Worm (Caenorhabditis elegans) whole organism, L4 larva: Measurements from ENCODE around the gene srz-82.

Experiments used
- T26A8.4 ChIP-seq: fragments of 200-800 bp; sonication (Bioruptor generic); IDR thresholded peaks from 2 replicates; pipeline ENCODE4 v1.3.6; 2022; ENCODE audit warnings: missing genetic modification characterization, missing compliant biosample characterization
- daf-12 ChIP-seq: fragments of 150-350 bp; optimal IDR thresholded peaks from 2 replicates; lab custom pipeline; 2014; ENCODE audit warnings: missing biosample characterization, missing genetic modification reagents, missing genetic modification characterization
- lin-39 ChIP-seq: fragments of 150-350 bp; optimal IDR thresholded peaks from 2 replicates; lab custom pipeline; 2014; ENCODE audit warnings: missing biosample characterization, missing genetic modification reagents, missing genetic modification characterization
- mxl-3 ChIP-seq: fragments of 200-800 bp; sonication (Bioruptor generic); optimal IDR thresholded peaks from 2 replicates; lab custom pipeline; 2018; ENCODE audit warnings: mild to moderate bottlenecking, missing genetic modification characterization, missing compliant biosample characterization

DNA sequence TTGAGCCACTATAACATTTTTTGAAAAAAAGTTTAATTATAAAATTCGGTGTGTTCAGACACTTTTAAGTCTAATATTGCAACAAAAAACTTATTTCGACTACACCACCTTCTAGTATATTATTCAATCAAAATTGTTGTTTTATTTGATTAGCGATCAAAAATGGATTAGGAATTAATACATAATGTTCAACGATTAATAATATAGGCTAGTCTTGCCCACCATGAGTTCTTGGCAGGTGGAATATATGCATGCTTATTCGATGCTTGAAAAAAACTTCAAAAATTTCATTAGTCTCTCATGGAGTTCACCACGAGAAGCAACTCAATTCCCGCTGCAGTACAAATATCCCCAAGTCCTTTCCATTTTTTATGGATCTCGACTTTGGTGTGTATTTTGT lies 46.7 kb upstream of the srz-82 start, which contains the start of gene srz-32:
- no peak for TF ChIP-seq T26A8.4 (GFP tag; lab: Robert Waterston, UW)
- no peak for TF ChIP-seq lin-39 (tag; lab: Kevin White, UChicago)
- no peak for TF ChIP-seq mxl-3 (GFP tag; lab: Kevin White, UChicago)
- no peak for TF ChIP-seq daf-12 (tag; lab: Kevin White, UChicago)
